Worm (Caenorhabditis elegans) whole organism, L3 larva: ENCODE results near the gene C02D5.2.
A peak's percentile ranks its signal among the peaks of the same experiment; 100 is the strongest.

Experiments
- R02D3.7 ChIP-seq: fragments of 150-350 bp; optimal IDR thresholded peaks from 2 replicates; lab custom pipeline; 2014; ENCODE audit warnings: missing biosample characterization, missing genetic modification characterization
- ZK546.5 ChIP-seq: sonication (generic microtip); optimal IDR thresholded peaks from 2 replicates; lab custom pipeline; 2017; ENCODE audit warnings: missing biosample characterization, missing genetic modification characterization
- aly-2 ChIP-seq: fragments of 150-350 bp; optimal IDR thresholded peaks from 2 replicates; lab custom pipeline; 2014; ENCODE audit warnings: missing biosample characterization, missing genetic modification characterization
- ama-1 ChIP-seq: fragments of 150-350 bp; optimal IDR thresholded peaks from 2 replicates; lab custom pipeline; 2018
- ceh-16 ChIP-seq: sonication (generic microtip); optimal IDR thresholded peaks from 2 replicates; lab custom pipeline; 2017; ENCODE audit warnings: missing biosample characterization, missing genetic modification characterization
- ceh-28 ChIP-seq: fragments of 150-350 bp; optimal IDR thresholded peaks from 2 replicates; lab custom pipeline; 2014; ENCODE audit warnings: missing biosample characterization, missing genetic modification reagents, missing genetic modification characterization
- ceh-82 ChIP-seq: fragments of 150-350 bp; optimal IDR thresholded peaks from 2 replicates; lab custom pipeline; 2014; ENCODE audit warnings: missing biosample characterization, missing genetic modification characterization
- ceh-9 ChIP-seq: sonication (generic microtip); optimal IDR thresholded peaks from 2 replicates; lab custom pipeline; 2018; ENCODE audit warnings: missing biosample characterization, missing genetic modification characterization
- daf-12 ChIP-seq: fragments of 150-350 bp; optimal IDR thresholded peaks from 2 replicates; lab custom pipeline; 2014; ENCODE audit warnings: missing biosample characterization, missing genetic modification reagents, missing genetic modification characterization
- egl-27 ChIP-seq: sonication (generic microtip); optimal IDR thresholded peaks from 4 replicates; lab custom pipeline; 2017; ENCODE audit warnings: missing biosample characterization, missing genetic modification reagents, missing genetic modification characterization
- egl-5 ChIP-seq: fragments of 150-350 bp; optimal IDR thresholded peaks from 2 replicates; lab custom pipeline; 2017; ENCODE audit warnings: missing biosample characterization, missing genetic modification reagents, missing genetic modification characterization, inconsistent platforms
- eor-1 ChIP-seq, 2 experiments: fragments of 150-350 bp; optimal IDR thresholded peaks; 2 replicates each; lab custom pipeline; 2014 to 2018; ENCODE audit warnings: missing biosample characterization in 2 of 2, missing genetic modification characterization in 2 of 2
- fkh-10 ChIP-seq: sonication (generic microtip); optimal IDR thresholded peaks from 2 replicates; lab custom pipeline; 2017; ENCODE audit warnings: missing biosample characterization, missing genetic modification reagents, missing genetic modification characterization
- fkh-2 ChIP-seq: fragments of 150-350 bp; optimal IDR thresholded peaks from 2 replicates; lab custom pipeline; 2014; ENCODE audit warnings: missing biosample characterization, missing genetic modification reagents, missing genetic modification characterization
- fos-1 ChIP-seq: fragments of 150-350 bp; optimal IDR thresholded peaks from 2 replicates; lab custom pipeline; 2014; ENCODE audit warnings: missing biosample characterization, missing genetic modification characterization
- hmg-11 ChIP-seq: sonication (generic microtip); optimal IDR thresholded peaks from 2 replicates; lab custom pipeline; 2016; ENCODE audit warnings: missing genetic modification characterization, missing compliant biosample characterization
- jun-1 ChIP-seq: fragments of 150-350 bp; optimal IDR thresholded peaks from 2 replicates; lab custom pipeline; 2014; ENCODE audit warnings: missing biosample characterization, missing genetic modification reagents, missing genetic modification characterization
- lin-15B ChIP-seq: fragments of 150-350 bp; optimal IDR thresholded peaks from 2 replicates; lab custom pipeline; 2014; ENCODE audit warnings: missing biosample characterization, missing genetic modification characterization
- lsy-12 ChIP-seq: sonication (generic microtip); optimal IDR thresholded peaks from 2 replicates; lab custom pipeline; 2016; ENCODE audit warnings: mild to moderate bottlenecking, missing genetic modification characterization, missing compliant biosample characterization
- mdl-1 ChIP-seq: fragments of 150-350 bp; optimal IDR thresholded peaks from 2 replicates; lab custom pipeline; 2014; ENCODE audit warnings: missing biosample characterization, missing genetic modification characterization
- mml-1 ChIP-seq: fragments of 150-350 bp; sonication (generic microtip); optimal IDR thresholded peaks from 3 replicates; lab custom pipeline; 2014; ENCODE audit warnings: missing biosample characterization, missing genetic modification characterization
- nfya-1 ChIP-seq: sonication (generic microtip); optimal IDR thresholded peaks from 2 replicates; lab custom pipeline; 2017; ENCODE audit warnings: missing genetic modification characterization, mild to moderate bottlenecking, missing compliant biosample characterization, antibody characterized with exemption, moderate library complexity; ENCODE audit not compliant: insufficient read depth
- nhr-23 ChIP-seq: fragments of 150-350 bp; optimal IDR thresholded peaks from 2 replicates; lab custom pipeline; 2014; ENCODE audit warnings: missing biosample characterization, missing genetic modification reagents, missing genetic modification characterization
- nhr-25 ChIP-seq: sonication (generic microtip); optimal IDR thresholded peaks from 2 replicates; lab custom pipeline; 2017; ENCODE audit warnings: missing biosample characterization, missing genetic modification characterization
- nhr-28 ChIP-seq: fragments of 150-350 bp; optimal IDR thresholded peaks from 2 replicates; lab custom pipeline; 2014; ENCODE audit warnings: missing biosample characterization, missing genetic modification characterization
- nhr-77 ChIP-seq: fragments of 150-350 bp; optimal IDR thresholded peaks from 2 replicates; lab custom pipeline; 2014; ENCODE audit warnings: missing biosample characterization, missing genetic modification characterization
- pqm-1 ChIP-seq: fragments of 150-350 bp; optimal IDR thresholded peaks from 2 replicates; lab custom pipeline; 2017; ENCODE audit warnings: missing biosample characterization, missing genetic modification characterization, inconsistent platforms
- skn-1 ChIP-seq: fragments of 150-350 bp; optimal IDR thresholded peaks from 2 replicates; lab custom pipeline; 2014; ENCODE audit warnings: missing biosample characterization, missing genetic modification characterization
- unc-39 ChIP-seq: sonication (generic microtip); optimal IDR thresholded peaks from 4 replicates; lab custom pipeline; 2017; ENCODE audit warnings: missing biosample characterization, missing genetic modification characterization
- ztf-4 ChIP-seq: fragments of 150-350 bp; optimal IDR thresholded peaks from 2 replicates; lab custom pipeline; 2014; ENCODE audit warnings: missing biosample characterization, missing genetic modification characterization

Gene C02D5.2

ce11 chrIII:8596692-8597091 is 39.6 kb downstream of the C02D5.2 start:
- TF ChIP-seq mml-1 (tag; lab: Kevin White, UChicago) = no peak
- peak; percentile 86 for TF ChIP-seq nhr-23 (tag; lab: Kevin White, UChicago)

- TF ChIP-seq lsy-12 (tag; lab: Kevin White, UChicago) = no peak
- no peak for TF ChIP-seq skn-1 (tag; lab: Kevin White, UChicago)
- no peak for TF ChIP-seq mdl-1 (tag; lab: Kevin White, UChicago)
- TF ChIP-seq nhr-25 (tag; lab: Kevin White, UChicago) = no peak
- no peak for TF ChIP-seq jun-1
- no peak for TF ChIP-seq fkh-10
- no peak for TF ChIP-seq ceh-82 (tag; lab: Kevin White, UChicago)
- no peak for TF ChIP-seq R02D3.7 (tag; lab: Kevin White, UChicago)
- no peak for TF ChIP-seq ama-1 (lab: Kevin White, UChicago)
- TF ChIP-seq nhr-77 (tag; lab: Kevin White, UChicago) = no peak
- TF ChIP-seq nhr-28 (tag; lab: Kevin White, UChicago) = no peak
These were observed 40.6 kb downstream of the C02D5.2 start, which contains the start of gene ztf-30 for ce11 chrIII:8597770-8598169. Gene ztf-30, minus strand, starts transcription at chrIII:8597870.

ce11 chrIII:8598961-8599360 is 41.8 kb downstream of the C02D5.2 start:
- TF ChIP-seq ceh-9 (tag; lab: Kevin White, UChicago) (no peak), ztf-4 (tag; lab: Kevin White, UChicago) (no peak), aly-2 (tag; lab: Kevin White, UChicago) (no peak), ceh-28 (tag; lab: Kevin White, UChicago) (no peak), nhr-25 (tag; lab: Kevin White, UChicago) (peak; percentile 26), hmg-11 (tag; lab: Kevin White, UChicago) (no peak), egl-27 (tag; lab: Kevin White, UChicago) (no peak), lsy-12 (tag; lab: Kevin White, UChicago) (no peak), nhr-23 (tag; lab: Kevin White, UChicago) (peak; percentile 90)

ce11 chrIII:8602148-8602547 is 45.0 kb downstream of the C02D5.2 start:
- TF ChIP-seq hmg-11 (tag; lab: Kevin White, UChicago) (no peak), nhr-23 (tag; lab: Kevin White, UChicago) (peak; percentile 87)

- TF ChIP-seq mml-1 (tag; lab: Kevin White, UChicago) (no peak), nhr-77 (tag; lab: Kevin White, UChicago) (no peak), ceh-16 (no peak), unc-39 (tag; lab: Kevin White, UChicago) (no peak), nfya-1 (tag; lab: Kevin White, UChicago) (no peak), pqm-1 (tag; lab: Kevin White, UChicago) (no peak), fkh-2 (tag; lab: Kevin White, UChicago) (no peak), nhr-28 (tag; lab: Kevin White, UChicago) (no peak), daf-12 (tag; lab: Kevin White, UChicago) (no peak), ceh-9 (tag; lab: Kevin White, UChicago) (no peak), lsy-12 (tag; lab: Kevin White, UChicago) (no peak), lin-15B (tag; lab: Kevin White, UChicago) (no peak), eor-1 (tag; optimal IDR thresholded peaks at IDR 0.05; lab: Kevin White, UChicago) (no peak), nhr-25 (tag; lab: Kevin White, UChicago) (no peak), ceh-28 (tag; lab: Kevin White, UChicago) (no peak), fos-1 (tag; lab: Kevin White, UChicago) (no peak), ZK546.5 (tag; lab: Kevin White, UChicago) (no peak), egl-5 (no peak)
These were observed 48.4 kb downstream of the C02D5.2 start, which contains the start of gene C06E1.1 for ce11 chrIII:8605532-8605931. Gene C06E1.1, plus strand, starts transcription at chrIII:8605832.
